Worm (Caenorhabditis elegans) whole organism, L2 larva: ENCODE data around the gene gst-36.

ENCODE experiments used
- C34F6.9 ChIP-seq: fragments of 150-350 bp; optimal IDR thresholded peaks from 2 replicates; lab custom pipeline; 2014; ENCODE audit warnings: missing biosample characterization, missing genetic modification characterization
- F13H6.1 ChIP-seq: sonication (generic microtip); optimal IDR thresholded peaks from 2 replicates; lab custom pipeline; 2016; ENCODE audit warnings: missing genetic modification characterization, missing compliant biosample characterization
- R02D3.7 ChIP-seq: fragments of 150-350 bp; optimal IDR thresholded peaks from 2 replicates; lab custom pipeline; 2014; ENCODE audit warnings: missing biosample characterization, missing genetic modification characterization
- Y55F3AM.14 ChIP-seq: fragments of 200-800 bp; sonication (Bioruptor generic); optimal IDR thresholded peaks from 2 replicates; lab custom pipeline; 2018; ENCODE audit warnings: mild to moderate bottlenecking, missing genetic modification characterization, missing compliant biosample characterization
- ZK546.5 ChIP-seq: sonication (generic microtip); optimal IDR thresholded peaks from 2 replicates; lab custom pipeline; 2017; ENCODE audit warnings: missing biosample characterization, missing genetic modification characterization
- alr-1 ChIP-seq: fragments of 150-350 bp; optimal IDR thresholded peaks from 2 replicates; lab custom pipeline; 2014; ENCODE audit warnings: missing biosample characterization, missing genetic modification characterization
- aly-2 ChIP-seq: fragments of 150-350 bp; optimal IDR thresholded peaks from 2 replicates; lab custom pipeline; 2014; ENCODE audit warnings: missing biosample characterization, missing genetic modification characterization
- ama-1 ChIP-seq: fragments of 150-350 bp; optimal IDR thresholded peaks from 2 replicates; lab custom pipeline; 2018; ENCODE audit warnings: inconsistent platforms
- blmp-1 ChIP-seq: sonication (generic microtip); optimal IDR thresholded peaks from 2 replicates; lab custom pipeline; 2017; ENCODE audit warnings: missing genetic modification characterization, mild to moderate bottlenecking, missing compliant biosample characterization, antibody characterized with exemption, moderate library complexity; ENCODE audit not compliant: insufficient read depth
- ceh-16 ChIP-seq: fragments of 150-350 bp; optimal IDR thresholded peaks from 2 replicates; lab custom pipeline; 2014; ENCODE audit warnings: missing biosample characterization, missing genetic modification characterization
- ceh-82 ChIP-seq: fragments of 150-350 bp; optimal IDR thresholded peaks from 2 replicates; lab custom pipeline; 2014; ENCODE audit warnings: missing biosample characterization, missing genetic modification characterization
- crh-2 ChIP-seq: sonication (generic microtip); optimal IDR thresholded peaks from 2 replicates; lab custom pipeline; 2017; ENCODE audit warnings: missing biosample characterization, missing genetic modification characterization
- dmd-4 ChIP-seq: sonication (generic microtip); optimal IDR thresholded peaks from 2 replicates; lab custom pipeline; 2017; ENCODE audit warnings: missing biosample characterization, missing genetic modification characterization
- egl-27 ChIP-seq: sonication (generic microtip); optimal IDR thresholded peaks from 3 replicates; lab custom pipeline; 2017; ENCODE audit warnings: missing biosample characterization, missing genetic modification reagents, missing genetic modification characterization
- elt-1 ChIP-seq: fragments of 150-350 bp; optimal IDR thresholded peaks from 2 replicates; lab custom pipeline; 2014; ENCODE audit warnings: missing biosample characterization, missing genetic modification characterization
- elt-3 ChIP-seq: sonication (generic microtip); optimal IDR thresholded peaks from 2 replicates; lab custom pipeline; 2017; ENCODE audit warnings: missing biosample characterization, missing genetic modification characterization
- fos-1 ChIP-seq: fragments of 150-350 bp; optimal IDR thresholded peaks from 2 replicates; lab custom pipeline; 2014; ENCODE audit warnings: missing biosample characterization, missing genetic modification characterization
- gmeb-1 ChIP-seq: fragments of 150-350 bp; optimal IDR thresholded peaks from 2 replicates; lab custom pipeline; 2014; ENCODE audit warnings: missing biosample characterization, missing genetic modification characterization
- lin-11 ChIP-seq: fragments of 150-350 bp; sonication (generic microtip); optimal IDR thresholded peaks from 2 replicates; lab custom pipeline; 2014; ENCODE audit warnings: missing biosample characterization, missing genetic modification characterization, inconsistent platforms, mixed read lengths
- lin-13 ChIP-seq: fragments of 150-350 bp; optimal IDR thresholded peaks from 2 replicates; lab custom pipeline; 2014; ENCODE audit warnings: missing biosample characterization, missing genetic modification reagents, missing genetic modification characterization
- lin-39 ChIP-seq: fragments of 150-350 bp; optimal IDR thresholded peaks from 2 replicates; lab custom pipeline; 2014; ENCODE audit warnings: missing biosample characterization, missing genetic modification reagents, missing genetic modification characterization
- lsy-2 ChIP-seq, 2 experiments: fragments of 150-350 bp in 1 of 2; sonication (generic microtip) in 1 of 2; optimal IDR thresholded peaks; 2 replicates each; lab custom pipeline; 2014 to 2017; ENCODE audit warnings: missing biosample characterization in 2 of 2, missing genetic modification characterization in 2 of 2
- mab-5 ChIP-seq: fragments of 150-350 bp; optimal IDR thresholded peaks from 2 replicates; lab custom pipeline; 2014; ENCODE audit warnings: missing biosample characterization, missing genetic modification characterization
- mbf-1 ChIP-seq: sonication (generic microtip); optimal IDR thresholded peaks from 2 replicates; lab custom pipeline; 2017; ENCODE audit warnings: missing biosample characterization, missing genetic modification characterization
- nhr-10 ChIP-seq: sonication (generic microtip); optimal IDR thresholded peaks from 2 replicates; lab custom pipeline; 2017; ENCODE audit warnings: missing biosample characterization, missing genetic modification characterization
- nhr-11 ChIP-seq: fragments of 150-350 bp; optimal IDR thresholded peaks from 2 replicates; lab custom pipeline; 2014; ENCODE audit warnings: missing biosample characterization, missing genetic modification characterization
- nhr-12 ChIP-seq: fragments of 150-350 bp; optimal IDR thresholded peaks from 2 replicates; lab custom pipeline; 2014; ENCODE audit warnings: missing biosample characterization, missing genetic modification characterization
- nhr-129 ChIP-seq: fragments of 150-350 bp; optimal IDR thresholded peaks from 2 replicates; lab custom pipeline; 2014; ENCODE audit warnings: missing biosample characterization, missing genetic modification characterization
- nhr-21 ChIP-seq: fragments of 150-350 bp; optimal IDR thresholded peaks from 2 replicates; lab custom pipeline; 2014; ENCODE audit warnings: missing biosample characterization, missing genetic modification characterization
- nhr-23 ChIP-seq: fragments of 150-350 bp; optimal IDR thresholded peaks from 2 replicates; lab custom pipeline; 2014; ENCODE audit warnings: missing biosample characterization, missing genetic modification reagents, missing genetic modification characterization
- nhr-237 ChIP-seq: fragments of 150-350 bp; optimal IDR thresholded peaks from 2 replicates; lab custom pipeline; 2014; ENCODE audit warnings: missing biosample characterization, missing genetic modification characterization
- nhr-25 ChIP-seq: fragments of 150-350 bp; sonication (generic microtip); optimal IDR thresholded peaks from 3 replicates; lab custom pipeline; 2014; ENCODE audit warnings: missing biosample characterization, missing genetic modification characterization
- nhr-6 ChIP-seq: fragments of 150-350 bp; optimal IDR thresholded peaks from 2 replicates; lab custom pipeline; 2014; ENCODE audit warnings: missing biosample characterization, missing genetic modification characterization
- nhr-77 ChIP-seq: fragments of 150-350 bp; optimal IDR thresholded peaks from 2 replicates; lab custom pipeline; 2014; ENCODE audit warnings: missing biosample characterization, missing genetic modification characterization
- peb-1 ChIP-seq: fragments of 150-350 bp; optimal IDR thresholded peaks from 2 replicates; lab custom pipeline; 2014; ENCODE audit warnings: missing biosample characterization, missing genetic modification characterization
- sem-4 ChIP-seq: fragments of 150-350 bp; optimal IDR thresholded peaks from 2 replicates; lab custom pipeline; 2014; ENCODE audit warnings: missing biosample characterization, missing genetic modification reagents, missing genetic modification characterization
- skn-1 ChIP-seq: sonication (generic microtip); optimal IDR thresholded peaks from 2 replicates; lab custom pipeline; 2017; ENCODE audit warnings: missing biosample characterization, missing genetic modification characterization
- sma-3 ChIP-seq: sonication (generic microtip); optimal IDR thresholded peaks from 2 replicates; lab custom pipeline; 2016; ENCODE audit warnings: missing genetic modification reagents, missing genetic modification characterization, missing compliant biosample characterization
- sma-9 ChIP-seq, 2 experiments: fragments of 150-350 bp in 1 of 2; sonication (generic microtip) in 1 of 2; optimal IDR thresholded peaks; 2 replicates each; lab custom pipeline; 2014 to 2016; ENCODE audit warnings: missing genetic modification characterization in 2 of 2, mild to moderate bottlenecking in 1 of 2, missing biosample characterization in 1 of 2, missing compliant biosample characterization in 1 of 2, missing genetic modification reagents in 1 of 2, moderate library complexity in 1 of 2
- snpc-4 ChIP-seq: fragments of 150-350 bp; optimal IDR thresholded peaks from 2 replicates; lab custom pipeline; 2014; ENCODE audit warnings: missing biosample characterization, missing genetic modification characterization
- unc-39 ChIP-seq: fragments of 150-350 bp; optimal IDR thresholded peaks from 2 replicates; lab custom pipeline; 2014; ENCODE audit warnings: missing biosample characterization, missing genetic modification characterization
- unc-55 ChIP-seq: fragments of 150-350 bp; sonication (generic microtip); optimal IDR thresholded peaks from 3 replicates; lab custom pipeline; 2014; ENCODE audit warnings: missing biosample characterization, missing genetic modification reagents, missing genetic modification characterization
- unc-62 ChIP-seq: fragments of 150-350 bp; optimal IDR thresholded peaks from 2 replicates; lab custom pipeline; 2014; ENCODE audit warnings: missing biosample characterization, missing genetic modification reagents, missing genetic modification characterization
- zag-1 ChIP-seq: fragments of 150-350 bp; optimal IDR thresholded peaks from 2 replicates; lab custom pipeline; 2014; ENCODE audit warnings: missing biosample characterization, missing genetic modification characterization
- ztf-1 ChIP-seq: fragments of 200-800 bp; sonication (Bioruptor generic); conservative IDR thresholded peaks from 2 replicates; pipeline ENCODE4 v1.3.6; 2022; ENCODE audit warnings: missing genetic modification characterization, missing compliant biosample characterization
- ztf-4 ChIP-seq: fragments of 150-350 bp; optimal IDR thresholded peaks from 2 replicates; lab custom pipeline; 2014; ENCODE audit warnings: missing biosample characterization, missing genetic modification characterization

The gst-36 gene

DNA sequence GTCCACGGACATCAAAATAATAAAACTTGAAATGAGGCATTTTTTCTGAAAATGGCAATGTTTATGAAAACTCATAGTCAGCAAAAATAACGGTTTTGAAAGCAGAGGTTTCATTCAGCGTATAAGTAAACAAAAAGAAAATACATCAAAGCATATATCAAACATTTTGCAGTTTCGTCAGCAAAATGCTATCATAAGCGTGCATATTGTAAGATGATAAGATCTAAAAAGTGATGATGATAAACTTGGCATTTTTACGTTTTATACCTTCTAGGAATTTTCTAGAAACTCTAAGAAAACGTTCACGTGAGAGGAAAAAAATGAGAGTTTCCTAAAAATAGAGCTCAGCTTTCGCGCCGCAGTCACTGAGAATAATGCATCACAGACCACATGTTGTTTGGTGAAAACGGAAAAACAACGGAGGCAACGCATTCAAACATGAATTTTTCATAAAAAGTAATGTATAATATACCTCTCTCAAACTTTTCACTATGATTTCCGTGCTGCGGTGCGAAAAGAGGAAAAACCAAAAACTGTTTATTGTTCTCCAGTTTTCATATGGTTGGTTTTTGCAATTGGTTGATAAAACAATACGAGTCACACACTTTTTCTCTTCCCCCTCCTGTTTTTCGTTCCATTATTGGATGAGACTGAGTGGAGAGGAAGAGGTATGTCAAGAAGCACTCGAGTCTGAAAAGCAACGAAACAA, at the start of gene gst-36, which contains the start of gene R07B1.5:
Gene gst-36 (minus strand): TSS at position 45 of the 709 bp plus-strand sequence.
Gene R07B1.5 (plus strand): TSS at position 665 of the 709 bp plus-strand sequence.
- TF ChIP-seq skn-1 (tag; lab: Kevin White, UChicago), result peak; percentile 39
- TF ChIP-seq F13H6.1 (tag; lab: Kevin White, UChicago), result no peak
- TF ChIP-seq Y55F3AM.14 (GFP tag; lab: Kevin White, UChicago), result no peak
- peak; percentile 33 for TF ChIP-seq crh-2 (tag; lab: Kevin White, UChicago)
- peak; percentile 64 for TF ChIP-seq fos-1 (tag; lab: Kevin White, UChicago)

DNA sequence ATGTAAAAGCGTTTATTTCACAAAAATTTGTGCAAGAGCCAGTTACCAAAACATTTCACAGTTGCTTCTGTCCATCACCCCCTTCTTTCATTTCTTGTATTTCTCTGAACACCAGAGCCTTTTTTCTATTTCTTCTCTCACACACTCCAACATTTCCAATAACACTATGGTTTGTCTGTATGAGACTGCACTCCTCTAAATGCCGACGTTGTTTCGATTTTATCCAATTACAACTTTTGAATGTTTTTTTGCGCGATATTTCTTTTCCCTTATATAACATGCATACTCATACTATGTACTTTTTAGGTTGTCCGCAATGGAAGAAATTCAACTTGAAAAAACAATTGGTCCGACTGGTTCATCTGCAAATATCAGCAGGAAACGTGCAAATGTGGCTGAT, 43.1 kb upstream of the gst-36 start, which contains the start of gene F21G4.5:
Gene F21G4.5 (plus strand): TSS at position 301 of the 400 bp plus-strand sequence.
- TF ChIP-seq lin-13 (GFP tag; lab: Kevin White, UChicago), result no peak
- no peak for TF ChIP-seq lin-39 (tag; lab: Kevin White, UChicago)
- no peak for TF ChIP-seq nhr-6 (tag; lab: Kevin White, UChicago)
- no peak for TF ChIP-seq unc-62
- no peak for TF ChIP-seq sma-3 (GFP tag; lab: Kevin White, UChicago)
- TF ChIP-seq gmeb-1, result no peak
- no peak for TF ChIP-seq elt-3

DNA sequence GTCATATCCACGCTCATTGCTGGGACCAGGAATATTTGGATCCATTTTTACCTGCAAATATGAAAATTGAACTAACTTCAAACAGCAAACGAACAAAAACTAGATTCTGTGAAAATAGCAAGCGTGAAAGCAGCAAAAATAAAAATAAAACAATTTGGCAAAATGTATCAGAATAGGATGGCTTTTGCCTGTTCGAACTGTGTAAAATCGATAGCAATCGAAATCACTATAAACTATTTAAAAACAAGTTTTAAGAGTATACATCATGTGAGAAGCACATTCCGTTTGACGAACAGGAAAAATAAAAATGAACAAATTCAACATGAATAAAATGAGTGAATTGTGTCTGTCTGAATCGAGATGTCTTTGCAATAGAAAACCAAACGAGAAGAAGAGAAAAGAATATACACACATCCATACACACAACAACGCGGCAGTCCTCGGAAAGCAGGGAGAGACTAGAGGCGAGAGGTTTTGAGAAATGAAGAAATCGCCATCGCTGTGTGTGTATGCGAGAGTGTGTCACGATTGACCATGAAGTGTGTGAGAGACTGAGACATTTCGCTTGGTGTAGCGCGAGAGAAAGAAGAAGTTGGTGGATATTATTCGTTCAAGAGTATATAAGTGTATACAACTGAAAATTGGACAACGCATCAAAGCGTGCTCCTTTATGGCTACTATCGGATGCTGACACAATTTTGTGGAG, 36.8 kb upstream of the gst-36 start, which contains the start of gene phf-34:
Gene phf-34 (minus strand): TSS at position 51 of the 706 bp plus-strand sequence.
- TF ChIP-seq nhr-6 (tag; lab: Kevin White, UChicago), result no peak
- no peak for TF ChIP-seq dmd-4 (tag; lab: Kevin White, UChicago)
- TF ChIP-seq blmp-1 (tag; lab: Kevin White, UChicago), result no peak
- TF ChIP-seq F13H6.1 (tag; lab: Kevin White, UChicago), result peak; percentile 71
- TF ChIP-seq zag-1 (tag; lab: Kevin White, UChicago), result peak; percentile 66
- no peak for TF ChIP-seq sem-4 (tag; lab: Kevin White, UChicago)
- TF ChIP-seq unc-62, result no peak
- TF ChIP-seq lin-13 (GFP tag; lab: Kevin White, UChicago), result peak; percentile 37
- TF ChIP-seq lin-11 (tag; lab: Kevin White, UChicago), result peak; percentile 9
- TF ChIP-seq nhr-12 (tag; lab: Kevin White, UChicago), result no peak
- TF ChIP-seq sma-9 (GFP tag; optimal IDR thresholded peaks at IDR 0.05; lab: Kevin White, UChicago), result peak; percentile 35
- no peak for TF ChIP-seq sma-9 (tag; optimal IDR thresholded peaks at IDR 0.05; lab: Kevin White, UChicago)
- no peak for TF ChIP-seq ZK546.5
- TF ChIP-seq nhr-77 (tag; lab: Kevin White, UChicago), result no peak
- TF ChIP-seq egl-27 (tag; lab: Kevin White, UChicago), result no peak
- TF ChIP-seq ama-1 (lab: Kevin White, UChicago), result no peak
- no peak for TF ChIP-seq peb-1 (tag; lab: Kevin White, UChicago)
- peak; percentile 12 for TF ChIP-seq mab-5 (tag; lab: Kevin White, UChicago)
- TF ChIP-seq nhr-237 (tag; lab: Kevin White, UChicago), result no peak
- no peak for TF ChIP-seq gmeb-1
- TF ChIP-seq lsy-2 (tag; optimal IDR thresholded peaks at IDR 0.05; lab: Kevin White, UChicago), result peak in 1 of 2 experiments; percentile 58
- TF ChIP-seq nhr-11 (tag; lab: Kevin White, UChicago), result no peak
- no peak for TF ChIP-seq unc-39 (tag; lab: Kevin White, UChicago)
- TF ChIP-seq R02D3.7 (tag; lab: Kevin White, UChicago), result no peak
- TF ChIP-seq alr-1 (tag; lab: Kevin White, UChicago), result no peak
- TF ChIP-seq ceh-82 (tag; lab: Kevin White, UChicago), result no peak
- no peak for TF ChIP-seq elt-3
- no peak for TF ChIP-seq mbf-1 (tag; lab: Kevin White, UChicago)
- no peak for TF ChIP-seq elt-1
- no peak for TF ChIP-seq ztf-4 (tag; lab: Kevin White, UChicago)
- TF ChIP-seq crh-2 (tag; lab: Kevin White, UChicago), result peak; percentile 67
- TF ChIP-seq C34F6.9, result peak; percentile 65
- TF ChIP-seq nhr-129 (tag; lab: Kevin White, UChicago), result peak; percentile 84
- TF ChIP-seq nhr-25 (tag; lab: Kevin White, UChicago), result peak; percentile 49
- no peak for TF ChIP-seq snpc-4
- TF ChIP-seq unc-55 (GFP tag; lab: Kevin White, UChicago), result peak; percentile 76
- peak; percentile 17 for TF ChIP-seq nhr-21
- no peak for TF ChIP-seq Y55F3AM.14 (GFP tag; lab: Kevin White, UChicago)
- peak; percentile 33 for TF ChIP-seq fos-1 (tag; lab: Kevin White, UChicago)
- no peak for TF ChIP-seq sma-3 (GFP tag; lab: Kevin White, UChicago)
- no peak for TF ChIP-seq aly-2 (tag; lab: Kevin White, UChicago)
- TF ChIP-seq ceh-16, result no peak
- TF ChIP-seq nhr-23 (tag; lab: Kevin White, UChicago), result no peak
- TF ChIP-seq skn-1 (tag; lab: Kevin White, UChicago), result no peak
- no peak for TF ChIP-seq ztf-1 (GFP tag; lab: Robert Waterston, UW)
- no peak for TF ChIP-seq nhr-10 (tag; lab: Kevin White, UChicago)
